Worm (Caenorhabditis elegans) whole organism, mixed stage, embryonic: ENCODE data around the gene C50B8.6.
A peak's percentile ranks its signal among the peaks of the same experiment; 100 is the strongest.

Experiments
- M03D4.4 ChIP-seq: sonication (generic microtip); optimal IDR thresholded peaks from 2 replicates; lab custom pipeline; 2017; ENCODE audit warnings: mild to moderate bottlenecking, missing genetic modification characterization, missing compliant biosample characterization
- bed-3 ChIP-seq: fragments of 200-800 bp; sonication (Bioruptor generic); optimal IDR thresholded peaks from 3 replicates; lab custom pipeline; 2018; ENCODE audit warnings: mild to moderate bottlenecking, missing genetic modification characterization, moderate library complexity, missing compliant biosample characterization
- blmp-1 ChIP-seq: fragments of 150-350 bp; optimal IDR thresholded peaks from 2 replicates; lab custom pipeline; 2014; ENCODE audit warnings: missing biosample characterization, missing genetic modification characterization
- ceh-39 ChIP-seq: fragments of 150-350 bp; optimal IDR thresholded peaks from 2 replicates; lab custom pipeline; 2014; ENCODE audit warnings: missing biosample characterization, missing genetic modification characterization
- ceh-43 ChIP-seq: fragments of 200-800 bp; sonication (Bioruptor generic); optimal IDR thresholded peaks from 2 replicates; lab custom pipeline; 2018; ENCODE audit warnings: mild to moderate bottlenecking, missing genetic modification characterization, moderate library complexity, missing compliant biosample characterization
- ceh-83 ChIP-seq: fragments of 200-800 bp; sonication (Bioruptor generic); optimal IDR thresholded peaks from 2 replicates; lab custom pipeline; 2018; ENCODE audit warnings: mild to moderate bottlenecking, missing genetic modification characterization, missing compliant biosample characterization
- ces-1 ChIP-seq: fragments of 150-350 bp; optimal IDR thresholded peaks from 2 replicates; lab custom pipeline; 2014; ENCODE audit warnings: missing biosample characterization, missing genetic modification reagents, missing genetic modification characterization
- cnd-1 ChIP-seq: fragments of 200-800 bp; sonication (Bioruptor generic); optimal IDR thresholded peaks from 2 replicates; lab custom pipeline; 2018; ENCODE audit warnings: mild to moderate bottlenecking, missing genetic modification characterization, missing compliant biosample characterization
- elt-1 ChIP-seq: sonication (generic microtip); optimal IDR thresholded peaks from 2 replicates; lab custom pipeline; 2017; ENCODE audit warnings: missing genetic modification characterization, mild to moderate bottlenecking, missing compliant biosample characterization, antibody characterized with exemption, moderate library complexity, borderline replicate concordance; ENCODE audit not compliant: insufficient read depth
- elt-3 ChIP-seq: fragments of 150-350 bp; optimal IDR thresholded peaks from 2 replicates; lab custom pipeline; 2014; ENCODE audit warnings: missing biosample characterization, missing genetic modification characterization
- flh-1 ChIP-seq: fragments of 200-800 bp; sonication (Bioruptor generic); optimal IDR thresholded peaks from 2 replicates; lab custom pipeline; 2018; ENCODE audit warnings: mild to moderate bottlenecking, missing genetic modification characterization, moderate library complexity, missing compliant biosample characterization
- ham-2 ChIP-seq: fragments of 200-800 bp; sonication (Bioruptor generic); optimal IDR thresholded peaks from 2 replicates; lab custom pipeline; 2018; ENCODE audit warnings: mild to moderate bottlenecking, missing genetic modification characterization, missing compliant biosample characterization
- hlh-1 ChIP-seq: fragments of 150-350 bp; optimal IDR thresholded peaks from 2 replicates; lab custom pipeline; 2014; ENCODE audit warnings: missing biosample characterization, missing genetic modification reagents, missing genetic modification characterization
- lin-32 ChIP-seq: fragments of 200-800 bp; sonication (Bioruptor generic); optimal IDR thresholded peaks from 2 replicates; lab custom pipeline; 2018; ENCODE audit warnings: mild to moderate bottlenecking, missing genetic modification characterization, missing compliant biosample characterization
- lsy-2 ChIP-seq: fragments of 150-350 bp; optimal IDR thresholded peaks from 2 replicates; lab custom pipeline; 2014; ENCODE audit warnings: missing biosample characterization, missing genetic modification characterization
- mab-5 ChIP-seq: fragments of 150-350 bp; optimal IDR thresholded peaks from 2 replicates; lab custom pipeline; 2014; ENCODE audit warnings: missing biosample characterization, missing genetic modification characterization
- mep-1 ChIP-seq: fragments of 150-350 bp; optimal IDR thresholded peaks from 2 replicates; lab custom pipeline; 2017; ENCODE audit warnings: missing biosample characterization, missing genetic modification reagents, missing genetic modification characterization, inconsistent platforms
- mls-2 ChIP-seq: sonication (generic microtip); optimal IDR thresholded peaks from 2 replicates; lab custom pipeline; 2016; ENCODE audit warnings: mild to moderate bottlenecking, missing genetic modification characterization, moderate library complexity, missing compliant biosample characterization
- nhr-12 ChIP-seq: fragments of 150-350 bp; optimal IDR thresholded peaks from 2 replicates; lab custom pipeline; 2014; ENCODE audit warnings: missing biosample characterization, missing genetic modification characterization
- nhr-2 ChIP-seq: fragments of 150-350 bp; optimal IDR thresholded peaks from 2 replicates; lab custom pipeline; 2014; ENCODE audit warnings: missing biosample characterization, missing genetic modification characterization
- nhr-237 ChIP-seq: fragments of 150-350 bp; optimal IDR thresholded peaks from 2 replicates; lab custom pipeline; 2014; ENCODE audit warnings: missing biosample characterization, missing genetic modification characterization
- nhr-28 ChIP-seq: fragments of 150-350 bp; optimal IDR thresholded peaks from 2 replicates; lab custom pipeline; 2014; ENCODE audit warnings: missing biosample characterization, missing genetic modification characterization
- nhr-76 ChIP-seq: sonication (generic microtip); optimal IDR thresholded peaks from 2 replicates; lab custom pipeline; 2017; ENCODE audit warnings: missing biosample characterization, missing genetic modification characterization
- sem-2 ChIP-seq: fragments of 200-800 bp; sonication (Bioruptor generic); optimal IDR thresholded peaks from 2 replicates; lab custom pipeline; 2018; ENCODE audit warnings: mild to moderate bottlenecking, missing genetic modification characterization, missing compliant biosample characterization
- snpc-4 ChIP-seq: fragments of 150-350 bp; optimal IDR thresholded peaks from 2 replicates; lab custom pipeline; 2014; ENCODE audit warnings: missing biosample characterization, missing genetic modification characterization
- sptf-1 ChIP-seq: sonication (generic microtip); optimal IDR thresholded peaks from 2 replicates; lab custom pipeline; 2017; ENCODE audit warnings: mild to moderate bottlenecking, missing genetic modification characterization, moderate library complexity, missing compliant biosample characterization
- tbx-8 ChIP-seq: fragments of 200-800 bp; sonication (Bioruptor generic); optimal IDR thresholded peaks from 2 replicates; lab custom pipeline; 2018; ENCODE audit warnings: mild to moderate bottlenecking, missing genetic modification characterization, moderate library complexity, missing compliant biosample characterization
- unc-39 ChIP-seq: fragments of 150-350 bp; optimal IDR thresholded peaks from 2 replicates; lab custom pipeline; 2014; ENCODE audit warnings: missing biosample characterization, missing genetic modification characterization
- unc-62 ChIP-seq: fragments of 150-350 bp; optimal IDR thresholded peaks from 2 replicates; lab custom pipeline; 2014; ENCODE audit warnings: missing biosample characterization, missing genetic modification reagents, missing genetic modification characterization
- zip-8 ChIP-seq: fragments of 150-350 bp; optimal IDR thresholded peaks from 2 replicates; lab custom pipeline; 2014; ENCODE audit warnings: missing biosample characterization, missing genetic modification characterization
- ztf-11 ChIP-seq: fragments of 150-350 bp; optimal IDR thresholded peaks from 2 replicates; lab custom pipeline; 2014; ENCODE audit warnings: missing biosample characterization, missing genetic modification characterization

Gene C50B8.6

DNA sequence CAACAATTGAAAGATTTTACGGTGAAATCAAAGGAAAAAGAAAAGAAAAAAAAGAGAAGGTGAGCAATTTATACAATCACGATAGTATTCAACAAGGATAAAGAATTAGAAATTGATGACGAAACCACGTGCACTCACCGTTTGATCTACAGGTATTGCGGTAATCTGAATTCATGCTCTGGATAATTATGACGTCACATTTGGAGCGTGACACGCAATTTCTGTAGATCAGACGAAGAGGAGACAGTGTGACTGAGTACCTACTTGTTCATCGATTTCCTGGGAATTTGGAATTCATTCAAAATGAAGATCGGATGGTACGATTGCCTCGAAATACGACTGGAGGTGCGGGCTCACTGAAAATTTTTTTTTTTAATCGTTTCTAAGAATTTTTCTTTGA is 19.6 kb downstream of the C50B8.6 start:
- TF ChIP-seq lsy-2 (no peak), zip-8 (tag; lab: Kevin White, UChicago) (peak; percentile 91), ztf-11 (tag; lab: Kevin White, UChicago) (no peak)

DNA sequence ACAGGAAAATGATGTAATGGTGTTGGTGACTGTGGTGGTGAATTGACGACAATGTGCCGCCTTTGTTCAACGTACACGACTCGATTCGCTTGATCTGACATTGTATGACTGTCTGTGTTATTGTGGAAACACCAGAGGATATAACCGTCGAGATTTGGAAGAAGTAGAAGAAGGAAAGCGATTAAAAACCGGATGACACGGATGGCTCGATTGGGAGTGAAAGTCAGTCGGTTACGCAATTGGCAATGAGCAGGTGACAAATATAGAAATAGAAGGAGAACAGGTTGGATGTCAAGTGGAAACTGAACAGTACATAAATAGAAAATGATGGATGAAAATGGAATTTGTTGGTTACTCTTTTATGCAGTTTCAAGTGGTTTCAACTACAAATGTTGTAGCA is 22.1 kb downstream of the C50B8.6 start, which contains the start of gene rdy-2:
Gene rdy-2 (minus strand): TSS at position 101 of the 400 bp plus-strand sequence.
- TF ChIP-seq nhr-237 (tag; lab: Kevin White, UChicago) (no peak), ceh-39 (tag; lab: Kevin White, UChicago) (no peak), mls-2 (no peak), tbx-8 (GFP tag; lab: Kevin White, UChicago) (no peak), ceh-43 (no peak), lsy-2 (no peak), elt-1 (tag; lab: Kevin White, UChicago) (no peak), mab-5 (tag; lab: Kevin White, UChicago) (no peak), M03D4.4 (tag; lab: Kevin White, UChicago) (no peak), bed-3 (GFP tag; lab: Kevin White, UChicago) (no peak), lin-32 (GFP tag; lab: Kevin White, UChicago) (no peak), elt-3 (tag; lab: Kevin White, UChicago) (no peak), zip-8 (tag; lab: Kevin White, UChicago) (no peak), hlh-1 (tag; lab: Kevin White, UChicago) (no peak), ham-2 (no peak), unc-39 (no peak)

DNA sequence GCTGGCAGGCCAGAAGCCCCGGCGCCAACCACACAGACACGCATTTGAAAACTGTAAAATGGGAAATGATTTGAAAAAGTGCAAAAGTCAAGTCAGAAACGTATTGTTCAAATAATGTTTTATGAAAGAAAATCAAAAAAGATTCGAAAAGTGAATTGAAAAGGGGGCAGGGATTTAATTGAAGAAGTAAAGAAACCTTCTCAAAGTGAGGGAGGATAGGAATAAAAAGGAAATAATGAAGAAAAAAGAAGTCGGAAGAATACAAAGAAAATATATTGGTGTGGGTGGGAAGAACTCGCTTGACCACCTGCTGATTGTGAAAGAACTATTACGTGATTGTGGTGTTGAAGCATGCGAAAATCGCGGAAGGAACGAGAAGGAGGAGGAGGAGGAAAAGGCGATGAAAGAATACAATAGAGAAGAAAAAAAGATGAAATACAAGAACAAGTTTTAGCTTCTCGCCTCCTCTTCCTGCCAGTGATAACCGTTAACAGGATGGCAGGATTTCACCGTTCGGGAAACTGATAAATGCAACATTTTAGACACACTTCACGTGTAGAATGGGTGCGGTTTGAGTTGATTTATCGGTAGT is 28.0 kb downstream of the C50B8.6 start, which contains the start of gene fmo-4:
Gene fmo-4 (minus strand): TSS at position 51 of the 592 bp plus-strand sequence.
- TF ChIP-seq ceh-43 (no peak), nhr-2 (tag; lab: Kevin White, UChicago) (no peak), bed-3 (GFP tag; lab: Kevin White, UChicago) (no peak), ceh-39 (tag; lab: Kevin White, UChicago) (no peak)

ce11 chrV:13608486-13608885 is 29.7 kb downstream of the C50B8.6 start:
- TF ChIP-seq ham-2 (no peak), lin-32 (GFP tag; lab: Kevin White, UChicago) (no peak), M03D4.4 (tag; lab: Kevin White, UChicago) (no peak), bed-3 (GFP tag; lab: Kevin White, UChicago) (no peak), unc-62 (GFP tag; lab: Kevin White, UChicago) (no peak)

DNA sequence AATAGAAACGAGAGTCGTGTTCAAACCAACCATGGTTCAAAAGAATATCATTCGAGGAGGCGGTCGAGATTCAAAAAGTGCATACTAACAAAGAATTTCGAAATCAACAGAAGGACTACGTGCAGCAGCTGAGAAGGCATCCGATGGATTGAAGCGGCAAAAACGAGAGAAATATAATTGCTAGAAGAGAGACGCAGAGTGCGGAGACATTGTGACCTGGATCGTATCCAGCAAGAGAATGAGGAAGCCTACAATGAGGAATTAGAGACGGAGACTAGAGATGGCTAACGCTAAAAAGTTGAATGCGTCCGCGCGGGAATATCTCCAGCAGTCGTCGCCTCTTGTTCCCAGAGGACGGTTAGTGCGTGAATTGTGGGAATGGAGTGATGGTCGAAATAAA is 31.0 kb downstream of the C50B8.6 start:
- TF ChIP-seq M03D4.4 (tag; lab: Kevin White, UChicago) (no peak), ham-2 (peak; percentile 93)

- TF ChIP-seq nhr-2 (tag; lab: Kevin White, UChicago), result no peak
- TF ChIP-seq lin-32 (GFP tag; lab: Kevin White, UChicago), result no peak
- TF ChIP-seq ceh-83 (GFP tag; lab: Kevin White, UChicago), result no peak
- TF ChIP-seq flh-1 (GFP tag; lab: Kevin White, UChicago), result no peak
- no peak for TF ChIP-seq mep-1 (tag; lab: Kevin White, UChicago)
- no peak for TF ChIP-seq lsy-2
- TF ChIP-seq ces-1, result no peak
- TF ChIP-seq nhr-12, result no peak
Measured at ce11 chrV:13611782-13612181, 33.0 kb downstream of the C50B8.6 start, which contains the start of gene spig-9. TSS of gene spig-9 (minus strand) at chrV:13611882.

ce11 chrV:13613870-13614269 is 35.1 kb downstream of the C50B8.6 start, which contains the start of gene F53F4.7:
TSS of gene F53F4.7 (minus strand) at chrV:13613970.
- no peak for TF ChIP-seq sem-2
- TF ChIP-seq nhr-12, result no peak
- TF ChIP-seq blmp-1, result no peak
- no peak for TF ChIP-seq snpc-4 (tag; lab: Kevin White, UChicago)
- no peak for TF ChIP-seq bed-3 (GFP tag; lab: Kevin White, UChicago)
- no peak for TF ChIP-seq M03D4.4 (tag; lab: Kevin White, UChicago)
- TF ChIP-seq nhr-237 (tag; lab: Kevin White, UChicago), result no peak
- no peak for TF ChIP-seq cnd-1 (tag; lab: Kevin White, UChicago)
- no peak for TF ChIP-seq nhr-28 (tag; lab: Kevin White, UChicago)
- no peak for TF ChIP-seq sptf-1 (tag; lab: Kevin White, UChicago)
- no peak for TF ChIP-seq mep-1 (tag; lab: Kevin White, UChicago)
- no peak for TF ChIP-seq nhr-76 (tag; lab: Kevin White, UChicago)
- TF ChIP-seq elt-3 (tag; lab: Kevin White, UChicago), result no peak
- no peak for TF ChIP-seq unc-62 (GFP tag; lab: Kevin White, UChicago)
- TF ChIP-seq mab-5 (tag; lab: Kevin White, UChicago), result no peak
